Worm (Caenorhabditis elegans) whole organism, L2 larva: Measurements from ENCODE around the gene chil-13.

ENCODE experiments used
- ZK546.5 ChIP-seq: sonication (generic microtip); optimal IDR thresholded peaks from 2 replicates; lab custom pipeline; 2017; ENCODE audit warnings: missing biosample characterization, missing genetic modification characterization
- blmp-1 ChIP-seq: sonication (generic microtip); optimal IDR thresholded peaks from 2 replicates; lab custom pipeline; 2017; ENCODE audit warnings: missing genetic modification characterization, mild to moderate bottlenecking, missing compliant biosample characterization, antibody characterized with exemption, moderate library complexity; ENCODE audit not compliant: insufficient read depth
- lsy-2 ChIP-seq, 2 experiments: fragments of 150-350 bp in 1 of 2; sonication (generic microtip) in 1 of 2; optimal IDR thresholded peaks; 2 replicates each; lab custom pipeline; 2014 to 2017; ENCODE audit warnings: missing biosample characterization in 2 of 2, missing genetic modification characterization in 2 of 2
- mdl-1 ChIP-seq, 2 experiments: fragments of 150-350 bp in 1 of 2; sonication (generic microtip) in 1 of 2; optimal IDR thresholded peaks; 2 replicates each; lab custom pipeline; 2017; ENCODE audit warnings: missing biosample characterization in 2 of 2, missing genetic modification characterization in 2 of 2
- nhr-23 ChIP-seq: fragments of 150-350 bp; optimal IDR thresholded peaks from 2 replicates; lab custom pipeline; 2014; ENCODE audit warnings: missing biosample characterization, missing genetic modification reagents, missing genetic modification characterization
- unc-62 ChIP-seq: fragments of 150-350 bp; optimal IDR thresholded peaks from 2 replicates; lab custom pipeline; 2014; ENCODE audit warnings: missing biosample characterization, missing genetic modification reagents, missing genetic modification characterization

DNA sequence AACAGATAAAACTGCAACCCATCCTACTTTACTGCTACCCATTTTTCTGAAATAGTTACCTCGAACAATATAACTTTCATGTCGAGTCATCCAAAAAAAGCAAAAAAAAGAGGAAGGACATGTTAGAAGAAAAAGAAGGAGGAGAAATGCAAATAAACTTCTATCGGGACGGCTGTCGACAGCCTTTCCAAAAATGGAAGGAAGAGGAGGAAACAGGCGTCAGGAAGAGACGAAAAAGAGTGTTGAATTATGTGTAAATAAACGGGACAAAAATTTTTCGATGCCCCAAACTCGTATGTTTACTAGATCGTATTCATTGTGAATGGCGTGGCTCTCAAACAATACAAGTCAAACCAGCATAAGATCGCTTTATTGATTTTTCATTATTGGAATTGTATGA, 10.5 kb downstream of the chil-13 start, which contains the start of gene M176.5:
- TF ChIP-seq ZK546.5 (tag; lab: Kevin White, UChicago) (no peak), nhr-23 (tag; lab: Kevin White, UChicago) (no peak), mdl-1 (tag; optimal IDR thresholded peaks at IDR 0.05; lab: Kevin White, UChicago) (no peak), unc-62 (GFP tag; lab: Kevin White, UChicago) (no peak), blmp-1 (tag; lab: Kevin White, UChicago) (no peak), lsy-2 (tag; optimal IDR thresholded peaks at IDR 0.05; lab: Kevin White, UChicago) (no peak)
